Worm (Caenorhabditis elegans) whole organism, midembryonic: ENCODE measurements around the gene T04A11.1.

ENCODE experiments used
- T22C8.4 ChIP-seq: fragments of 200-800 bp; sonication (Bioruptor generic); IDR thresholded peaks from 2 replicates; pipeline ENCODE4 v1.3.6; 2022; ENCODE audit warnings: missing genetic modification characterization, missing compliant biosample characterization
- flt-1 ChIP-seq: fragments of 200-800 bp; sonication (Bioruptor generic); IDR thresholded peaks from 2 replicates; pipeline ENCODE4 v1.3.6; 2022; ENCODE audit warnings: missing genetic modification characterization, missing compliant biosample characterization
- ref-1 ChIP-seq: fragments of 200-800 bp; sonication (Bioruptor generic); conservative IDR thresholded peaks from 2 replicates; pipeline ENCODE4 v1.3.6; 2022; ENCODE audit warnings: missing genetic modification reagents, missing genetic modification characterization, missing compliant biosample characterization

- TF ChIP-seq T22C8.4 (no peak), ref-1 (GFP tag; lab: Robert Waterston, UW) (no peak), flt-1 (GFP tag; lab: Robert Waterston, UW) (no peak)
Measured at ce11 chrIV:12441715-12442114, 35.1 kb downstream of the T04A11.1 start, which contains the start of gene C25G4.17.
